Worm (Caenorhabditis elegans) whole organism, L3 larva: ENCODE data around the gene E04F6.9.

Source experiments
- ZK546.5 ChIP-seq: sonication (generic microtip); optimal IDR thresholded peaks from 2 replicates; lab custom pipeline; 2017; ENCODE audit warnings: missing biosample characterization, missing genetic modification characterization
- nhr-237 ChIP-seq: fragments of 150-350 bp; optimal IDR thresholded peaks from 2 replicates; lab custom pipeline; 2014; ENCODE audit warnings: missing biosample characterization, missing genetic modification characterization

DNA sequence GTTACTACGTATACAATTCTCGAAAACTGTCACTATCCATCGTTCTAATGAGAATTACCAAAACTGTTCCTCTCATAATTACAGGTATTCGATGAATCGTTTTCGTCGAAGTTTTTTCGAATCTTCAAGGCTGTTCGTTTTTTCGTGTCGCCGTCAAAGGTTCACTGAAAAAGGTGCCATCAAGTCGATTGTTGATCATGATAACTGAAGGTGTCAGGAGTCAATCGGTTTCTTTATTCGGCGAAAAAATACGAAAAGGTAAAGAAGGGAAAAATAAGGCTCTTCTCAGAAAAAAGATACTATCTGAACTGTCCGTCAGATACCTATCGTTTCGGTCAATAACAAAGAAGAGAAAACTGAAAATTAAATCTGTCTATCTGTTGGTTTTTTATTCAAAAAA lies 26.8 kb upstream of the E04F6.9 start:
- TF ChIP-seq ZK546.5 (tag; lab: Kevin White, UChicago): no peak
- no peak for TF ChIP-seq nhr-237
